Fruit fly (Drosophila melanogaster): ENCODE measurements around the gene PSMG1.

The PSMG1 gene

dm6 chr3R:5778731-5779593, 15.2 kb downstream of the PSMG1 start, which contains the start of gene jagn (continued):
- peak; percentile 45 for TF ChIP-seq Hr3 (GFP tag; optimal IDR thresholded peaks at IDR 0.05)
- TF ChIP-seq CG14667 (GFP tag; IDR thresholded peaks at IDR 0.05): peak; percentile 27
- peak; percentile 62 for TF ChIP-seq Fer3 (tag; optimal IDR thresholded peaks at IDR 0.05)
- TF ChIP-seq stc (GFP tag; IDR thresholded peaks at IDR 0.05): peak; percentile 40; the same call in 1 of the 2 replicates
- peak; percentile 39 for TF ChIP-seq Adf1 (GFP tag; IDR thresholded peaks at IDR 0.05)
- peak; percentile 46 for TF ChIP-seq HmgZ (tag; optimal IDR thresholded peaks at IDR 0.05)
- no peak for TF ChIP-seq fd96Cb (tag; optimal IDR thresholded peaks at IDR 0.05)
- no peak for TF ChIP-seq bowl (GFP tag; IDR thresholded peaks at IDR 0.05)
- peak; percentile 77 for TF ChIP-seq trem (tag; optimal IDR thresholded peaks at IDR 0.05)
- peak in 1 of 2 experiments; percentile 86 for TF ChIP-seq insv (GFP tag; optimal IDR thresholded peaks at IDR 0.05)
- peak; percentile 60 for TF ChIP-seq Dek (tag; optimal IDR thresholded peaks at IDR 0.05)
- no peak for TF ChIP-seq Hr78 (GFP tag; optimal IDR thresholded peaks at IDR 0.05)
- TF ChIP-seq CG6254 (GFP tag; optimal IDR thresholded peaks at IDR 0.05): peak; percentile 12
- TF ChIP-seq CG31224 (GFP tag; IDR thresholded peaks at IDR 0.05): no peak
- TF ChIP-seq CG10565 (GFP tag; optimal IDR thresholded peaks at IDR 0.05): no peak
- 0 out of 2 replicates have a peak, but pooled peaks have one; percentile 29 for TF ChIP-seq Nf-YA (GFP tag; IDR thresholded peaks at IDR 0.05)
- TF ChIP-seq cad (GFP tag; optimal IDR thresholded peaks at IDR 0.05): no peak
- peak; percentile 24 for TF ChIP-seq emc (GFP tag; optimal IDR thresholded peaks at IDR 0.05)
- TF ChIP-seq lov (optimal IDR thresholded peaks at IDR 0.05): no peak
- TF ChIP-seq lov (GFP tag; IDR thresholded peaks at IDR 0.05): 0 out of 3 replicates have a peak, but pooled peaks have one; percentile 31
- peak; percentile 33; the same call in 1 of the 3 replicates for TF ChIP-seq H15 (GFP tag; IDR thresholded peaks at IDR 0.05)
- peak; percentile 30 for TF ChIP-seq ewg (GFP tag; optimal IDR thresholded peaks at IDR 0.05)
- TF ChIP-seq CG17361 (GFP tag; IDR thresholded peaks at IDR 0.05): peak; percentile 70; the same call in 2 of the 3 replicates
- peak; percentile 36 for TF ChIP-seq CG12744 (GFP tag; optimal IDR thresholded peaks at IDR 0.05)
- peak; percentile 16 for TF ChIP-seq CG1602 (GFP tag; optimal IDR thresholded peaks at IDR 0.05)
- peak; percentile 100 for TF ChIP-seq vnd (GFP tag; IDR thresholded peaks at IDR 0.05; ENCODE audit: partially characterized antibody)
- no peak for TF ChIP-seq CG10654 (GFP tag; optimal IDR thresholded peaks at IDR 0.05)
- peak; percentile 83 for TF ChIP-seq onecut (GFP tag; IDR thresholded peaks at IDR 0.05)
- peak; percentile 49 for TF ChIP-seq phol (tag; optimal IDR thresholded peaks at IDR 0.05)
- TF ChIP-seq CG34376 (GFP tag; optimal IDR thresholded peaks at IDR 0.05): peak; percentile 59
- TF ChIP-seq btn (GFP tag; optimal IDR thresholded peaks at IDR 0.05): no peak
- peak; percentile 54 for TF ChIP-seq stwl (tag; optimal IDR thresholded peaks at IDR 0.05)
- TF ChIP-seq repo (GFP tag; optimal IDR thresholded peaks at IDR 0.05): peak; percentile 36
- TF ChIP-seq seq (GFP tag; IDR thresholded peaks at IDR 0.05): no peak
- no peak for TF ChIP-seq CG17612 (GFP tag; IDR thresholded peaks at IDR 0.05)
- peak; percentile 63; the same call in 2 of the 3 replicates for TF ChIP-seq dysf (GFP tag; IDR thresholded peaks at IDR 0.05)
- TF ChIP-seq CG2199 (GFP tag; IDR thresholded peaks at IDR 0.05): peak; percentile 91
- peak; percentile 65 for TF ChIP-seq MTF-1 (GFP tag; optimal IDR thresholded peaks at IDR 0.05; ENCODE audit: borderline replicate concordance)
- peak; percentile 55 for TF ChIP-seq grau (tag; optimal IDR thresholded peaks at IDR 0.05)
- TF ChIP-seq Dip3 (GFP tag; optimal IDR thresholded peaks at IDR 0.05): peak; percentile 75
- peak; percentile 4; the same call in 1 of the 3 replicates for TF ChIP-seq CG2889 (GFP tag; IDR thresholded peaks at IDR 0.05)
- peak; percentile 82 for TF ChIP-seq CTCF (GFP tag; optimal IDR thresholded peaks at IDR 0.05)
- TF ChIP-seq CG4424 (GFP tag; optimal IDR thresholded peaks at IDR 0.05): peak; percentile 47
- peak; percentile 72; the same call in 1 of the 2 replicates for TF ChIP-seq sob (GFP tag; IDR thresholded peaks at IDR 0.05)
- TF ChIP-seq Jarid2 (GFP tag; optimal IDR thresholded peaks at IDR 0.05): peak; percentile 53
- TF ChIP-seq gcm (GFP tag; optimal IDR thresholded peaks at IDR 0.05): no peak
- peak; percentile 81 for TF ChIP-seq pho (GFP tag; optimal IDR thresholded peaks at IDR 0.05)
- TF ChIP-seq CG12104 (GFP tag; optimal IDR thresholded peaks at IDR 0.05): peak; percentile 59
- TF ChIP-seq CG15601 (tag; optimal IDR thresholded peaks at IDR 0.05): peak; percentile 53
- TF ChIP-seq p53 (GFP tag; optimal IDR thresholded peaks at IDR 0.05): peak; percentile 14

Measured in whole organism, embryonic.